Fruit fly (Drosophila melanogaster) whole organism, prepupa: ENCODE results near the gene CG8379.
A peak's percentile ranks its signal among the peaks of the same experiment; 100 is the strongest.

ENCODE experiments used
- Blimp-1 ChIP-seq: fragments of 200-800 bp; sonication (Bioruptor generic); optimal IDR thresholded peaks from 3 replicates; lab custom pipeline; 2017; ENCODE audit warnings: missing biosample characterization, missing genetic modification characterization, mild to moderate bottlenecking, moderate library complexity, missing genetic modification reagents
- CG11902 ChIP-seq: fragments of 200-800 bp; sonication (Bioruptor generic); optimal IDR thresholded peaks from 3 replicates; lab custom pipeline; 2016; ENCODE audit warnings: missing biosample characterization, missing genetic modification characterization
- CG15336 ChIP-seq: fragments of 200-800 bp; sonication (Bioruptor generic); IDR thresholded peaks from 2 replicates; pipeline ENCODE4 v1.3.6; 2022; ENCODE audit warnings: missing biosample characterization, missing genetic modification characterization
- CG1621 ChIP-seq: fragments of 200-800 bp; sonication (Bioruptor generic); optimal IDR thresholded peaks from 3 replicates; lab custom pipeline; 2018; ENCODE audit warnings: missing biosample characterization, mild to moderate bottlenecking, missing genetic modification characterization
- CG16779 ChIP-seq: fragments of 200-800 bp; sonication (Bioruptor generic); optimal IDR thresholded peaks from 3 replicates; lab custom pipeline; 2017; ENCODE audit warnings: missing biosample characterization, mild to moderate bottlenecking, missing genetic modification characterization
- CG3032 ChIP-seq: fragments of 200-800 bp; optimal IDR thresholded peaks from 2 replicates; lab custom pipeline; 2019; ENCODE audit warnings: missing biosample characterization, mild to moderate bottlenecking, missing genetic modification characterization, moderate library complexity
- CG31627 ChIP-seq: fragments of 200-800 bp; sonication (Bioruptor generic); optimal IDR thresholded peaks from 3 replicates; lab custom pipeline; 2016; ENCODE audit warnings: missing biosample characterization, missing genetic modification characterization
- CG3919 ChIP-seq: fragments of 200-800 bp; sonication (Bioruptor generic); optimal IDR thresholded peaks from 3 replicates; lab custom pipeline; 2016; ENCODE audit warnings: missing biosample characterization, missing genetic modification characterization
- CG4318 ChIP-seq: fragments of 200-800 bp; sonication (Bioruptor generic); optimal IDR thresholded peaks from 3 replicates; lab custom pipeline; 2017; ENCODE audit warnings: missing biosample characterization, mild to moderate bottlenecking, missing genetic modification characterization
- CG6163 ChIP-seq: fragments of 200-800 bp; sonication (Bioruptor generic); IDR thresholded peaks from 3 replicates; pipeline ENCODE4 v1.3.6; 2022; ENCODE audit warnings: missing biosample characterization, missing genetic modification characterization
- CG6808 ChIP-seq: fragments of 200-800 bp; sonication (Bioruptor generic); optimal IDR thresholded peaks from 3 replicates; lab custom pipeline; 2017; ENCODE audit warnings: missing biosample characterization, missing genetic modification characterization, mild to moderate bottlenecking, moderate library complexity, missing genetic modification reagents
- CG7368 ChIP-seq: fragments of 200-800 bp; sonication (Bioruptor generic); optimal IDR thresholded peaks from 3 replicates; lab custom pipeline; 2016; ENCODE audit warnings: missing biosample characterization, missing genetic modification characterization
- CG8119 ChIP-seq: fragments of 200-800 bp; sonication (Bioruptor generic); IDR thresholded peaks from 3 replicates; pipeline ENCODE4 v1.3.6; 2022; ENCODE audit warnings: missing biosample characterization, missing genetic modification characterization
- CG8319 ChIP-seq: fragments of 200-800 bp; sonication (Bioruptor generic); optimal IDR thresholded peaks from 3 replicates; lab custom pipeline; 2016; ENCODE audit warnings: missing biosample characterization, missing genetic modification characterization
- Eip78C ChIP-seq: fragments of 200-800 bp; sonication (Bioruptor generic); peaks from one replicate; lab custom pipeline; 2016; ENCODE audit warnings: missing biosample characterization, missing genetic modification characterization
- Eip93F ChIP-seq: fragments of 200-800 bp; sonication (Bioruptor generic); optimal IDR thresholded peaks from 2 replicates; lab custom pipeline; 2016; ENCODE audit warnings: missing biosample characterization, mild to moderate bottlenecking, missing genetic modification characterization
- Ets21C ChIP-seq: fragments of 200-800 bp; sonication (Bioruptor generic); optimal IDR thresholded peaks from 3 replicates; lab custom pipeline; 2016; ENCODE audit warnings: missing biosample characterization, missing genetic modification characterization
- Ets96B ChIP-seq: fragments of 200-800 bp; optimal IDR thresholded peaks from 2 replicates; lab custom pipeline; 2019; ENCODE audit warnings: missing biosample characterization, mild to moderate bottlenecking, missing genetic modification characterization, moderate library complexity
- Hr38 ChIP-seq: sonication (Bioruptor generic); optimal IDR thresholded peaks from 2 replicates; lab custom pipeline; 2016; ENCODE audit warnings: missing biosample characterization, missing genetic modification characterization
- OdsH ChIP-seq: fragments of 200-800 bp; sonication (Bioruptor generic); optimal IDR thresholded peaks from 3 replicates; lab custom pipeline; 2016; ENCODE audit warnings: missing biosample characterization, missing genetic modification characterization
- Smox ChIP-seq: fragments of 200-800 bp; sonication (Bioruptor generic); optimal IDR thresholded peaks from 3 replicates; lab custom pipeline; 2016; ENCODE audit warnings: missing biosample characterization, missing genetic modification characterization
- Sox14 ChIP-seq: fragments of 200-800 bp; sonication (Bioruptor generic); optimal IDR thresholded peaks from 3 replicates; lab custom pipeline; 2016; ENCODE audit warnings: missing biosample characterization, missing genetic modification characterization
- acj6 ChIP-seq: fragments of 200-800 bp; sonication (Bioruptor generic); optimal IDR thresholded peaks from 3 replicates; lab custom pipeline; 2016; ENCODE audit warnings: missing biosample characterization, missing genetic modification characterization
- cyc ChIP-seq: fragments of 200-800 bp; sonication (Bioruptor generic); optimal IDR thresholded peaks from 3 replicates; lab custom pipeline; 2016; ENCODE audit warnings: missing biosample characterization, missing genetic modification characterization
- dsx ChIP-seq: fragments of 200-800 bp; optimal IDR thresholded peaks from 3 replicates; lab custom pipeline; 2019; ENCODE audit warnings: missing biosample characterization, mild to moderate bottlenecking, missing genetic modification characterization, moderate library complexity; ENCODE audit not compliant: poor library complexity, severe bottlenecking
- esn ChIP-seq: fragments of 200-800 bp; sonication (Bioruptor generic); optimal IDR thresholded peaks from 2 replicates; lab custom pipeline; 2016; ENCODE audit warnings: missing biosample characterization, mild to moderate bottlenecking, missing genetic modification characterization, moderate library complexity
- fkh ChIP-seq: fragments of 200-800 bp; sonication (Bioruptor generic); optimal IDR thresholded peaks from 3 replicates; lab custom pipeline; 2017; ENCODE audit warnings: missing biosample characterization, mild to moderate bottlenecking, missing genetic modification characterization, moderate library complexity
- lz ChIP-seq: fragments of 200-800 bp; sonication (Bioruptor generic); optimal IDR thresholded peaks from 3 replicates; lab custom pipeline; 2016; ENCODE audit warnings: missing biosample characterization, missing genetic modification characterization
- pdm3 ChIP-seq: fragments of 200-800 bp; sonication (Bioruptor generic); optimal IDR thresholded peaks from 3 replicates; lab custom pipeline; 2016; ENCODE audit warnings: missing biosample characterization, missing genetic modification characterization
- salr ChIP-seq, 2 experiments: fragments of 200-800 bp; sonication (Bioruptor generic); optimal IDR thresholded peaks; 3 replicates each; lab custom pipeline; 2016 to 2018; ENCODE audit warnings: missing biosample characterization in 2 of 2, missing genetic modification characterization in 2 of 2, mild to moderate bottlenecking in 1 of 2
- ss ChIP-seq, 2 experiments: fragments of 200-800 bp; sonication (Bioruptor generic); optimal IDR thresholded peaks; 2 replicates in 1 of 2; 3 replicates in 1 of 2; lab custom pipeline; 2017 to 2018; ENCODE audit warnings: mild to moderate bottlenecking in 2 of 2, missing biosample characterization in 2 of 2, missing genetic modification characterization in 2 of 2, moderate library complexity in 1 of 2
- svp ChIP-seq: fragments of 200-800 bp; sonication (Bioruptor generic); peaks from one replicate; lab custom pipeline; 2016; ENCODE audit warnings: missing biosample characterization, missing genetic modification characterization
- topi ChIP-seq: fragments of 200-800 bp; sonication (Bioruptor generic); optimal IDR thresholded peaks from 3 replicates; lab custom pipeline; 2016; ENCODE audit warnings: missing biosample characterization, missing genetic modification characterization

Gene CG8379

DNA sequence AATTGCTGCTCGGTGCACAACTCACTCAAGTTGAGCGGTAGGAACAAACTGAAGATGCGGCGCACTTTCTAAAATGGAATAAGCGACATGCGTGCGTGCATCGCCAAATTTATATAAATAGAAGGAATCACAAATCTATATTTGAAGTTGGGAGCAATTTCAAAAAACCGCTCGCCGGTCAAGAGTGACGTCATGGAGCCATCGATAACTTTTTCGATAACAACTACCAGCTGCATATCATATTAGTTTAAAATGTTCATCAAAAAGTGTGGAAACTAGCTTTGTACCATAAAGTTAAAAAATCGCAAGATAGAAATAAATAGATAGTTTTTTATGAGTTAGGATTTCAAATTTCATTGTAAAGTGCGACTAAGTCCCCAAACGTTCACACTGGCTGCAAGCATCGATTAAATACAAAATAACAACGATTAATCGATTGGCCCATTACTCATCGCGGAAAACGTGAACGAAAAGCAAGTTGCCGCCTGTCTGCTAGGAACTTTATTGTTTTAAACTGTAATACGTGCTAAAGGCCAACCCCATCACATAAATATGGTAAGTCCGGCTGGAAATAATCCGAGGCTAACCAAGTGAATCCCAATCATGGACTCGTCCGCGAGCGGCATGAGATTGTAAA is 23.0 kb upstream of the CG8379 start, which contains the start of the genes Pif1A, Pif1B and CCT7:
Pif1A (minus strand) TSS at position 51 of the 637 bp plus-strand sequence.
Pif1B (minus strand) TSS at position 51 of the 637 bp plus-strand sequence.
CCT7 (plus strand) TSS at position 439 of the 637 bp plus-strand sequence.
- TF ChIP-seq ss (GFP tag; optimal IDR thresholded peaks at IDR 0.05; lab: Kevin White, UChicago) (no peak), topi (GFP tag; lab: Kevin White, UChicago) (peak; percentile 28), acj6 (GFP tag; lab: Kevin White, UChicago) (peak; percentile 15), CG3919 (GFP tag; lab: Kevin White, UChicago) (no peak), esn (GFP tag; lab: Kevin White, UChicago) (peak; percentile 45), Sox14 (GFP tag; lab: Kevin White, UChicago) (peak; percentile 31), CG8119 (GFP tag; lab: Robert Waterston, UW) (no peak), CG31627 (GFP tag; lab: Kevin White, UChicago) (peak; percentile 13), fkh (GFP tag; lab: Kevin White, UChicago) (peak; percentile 21), Eip93F (GFP tag; lab: Kevin White, UChicago) (no peak), Ets21C (peak; percentile 1), svp (GFP tag; lab: Kevin White, UChicago) (peak; percentile 61), dsx (peak; percentile 64), OdsH (GFP tag; lab: Kevin White, UChicago) (peak; percentile 3), pdm3 (no peak), lz (peak; percentile 1), Eip78C (peak; percentile 77), CG6808 (GFP tag; lab: Kevin White, UChicago) (no peak)

DNA sequence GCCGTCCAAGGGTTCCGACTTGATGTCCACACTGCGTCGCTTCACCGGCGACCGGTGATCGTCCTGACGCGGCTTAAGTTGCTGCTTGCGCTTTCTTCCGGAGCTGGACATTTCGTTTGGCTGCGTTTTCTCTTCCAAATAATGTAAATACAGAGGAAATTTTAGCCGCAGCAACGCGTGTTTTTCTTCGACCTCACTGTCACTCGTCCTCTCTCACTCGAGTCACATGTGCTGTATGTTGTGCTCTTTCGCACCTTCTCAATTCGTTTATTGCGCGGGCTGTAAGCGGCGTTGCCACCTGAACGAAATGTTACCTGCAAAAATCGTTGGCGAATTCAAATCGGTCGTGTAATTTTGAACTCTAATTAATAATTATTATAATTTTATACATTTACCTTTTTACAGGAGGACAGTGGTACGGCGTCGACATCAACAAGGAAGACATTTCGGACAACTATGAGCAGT is 18.8 kb upstream of the CG8379 start, which contains the start of gene CG9839:
CG9839 (minus strand) TSS at position 415 of the 465 bp plus-strand sequence.
- TF ChIP-seq Eip78C (no peak), CG11902 (GFP tag; lab: Kevin White, UChicago) (no peak), Smox (GFP tag; lab: Kevin White, UChicago) (no peak), acj6 (GFP tag; lab: Kevin White, UChicago) (no peak), Ets96B (no peak), CG6163 (GFP tag; lab: Robert Waterston, UW) (no peak), Hr38 (no peak), salr (GFP tag; optimal IDR thresholded peaks at IDR 0.05; lab: Kevin White, UChicago) (no peak), Ets21C (no peak), CG15336 (GFP tag; lab: Robert Waterston, UW) (no peak), CG1621 (tag; lab: Kevin White, UChicago) (no peak), CG8319 (GFP tag; lab: Kevin White, UChicago) (no peak), Eip93F (GFP tag; lab: Kevin White, UChicago) (no peak), CG3032 (tag; lab: Kevin White, UChicago) (no peak), cyc (no peak)

DNA sequence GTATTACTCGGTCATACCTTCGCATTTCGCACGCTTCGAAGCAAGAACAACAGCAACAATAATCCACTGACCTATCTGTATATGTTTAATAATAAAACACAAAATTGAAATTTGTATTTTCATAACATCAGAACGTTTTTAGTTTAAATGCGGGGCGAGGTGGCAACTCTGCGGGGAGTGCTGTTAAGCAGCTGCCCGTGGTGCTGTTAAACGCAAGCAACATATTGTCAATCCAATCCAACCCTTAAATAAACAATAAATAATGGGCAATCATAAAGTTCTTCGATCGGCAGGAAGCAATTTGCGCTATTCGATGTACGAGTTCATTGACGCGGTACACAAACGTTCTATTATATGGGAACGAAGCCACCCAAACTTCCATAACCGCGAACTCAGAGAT is 18.1 kb upstream of the CG8379 start, which contains the start of gene hng2:
hng2 (plus strand) TSS at position 219 of the 400 bp plus-strand sequence.
- peak; percentile 71 for TF ChIP-seq fkh (GFP tag; lab: Kevin White, UChicago)
- TF ChIP-seq CG16779 (tag; lab: Kevin White, UChicago) = no peak

DNA sequence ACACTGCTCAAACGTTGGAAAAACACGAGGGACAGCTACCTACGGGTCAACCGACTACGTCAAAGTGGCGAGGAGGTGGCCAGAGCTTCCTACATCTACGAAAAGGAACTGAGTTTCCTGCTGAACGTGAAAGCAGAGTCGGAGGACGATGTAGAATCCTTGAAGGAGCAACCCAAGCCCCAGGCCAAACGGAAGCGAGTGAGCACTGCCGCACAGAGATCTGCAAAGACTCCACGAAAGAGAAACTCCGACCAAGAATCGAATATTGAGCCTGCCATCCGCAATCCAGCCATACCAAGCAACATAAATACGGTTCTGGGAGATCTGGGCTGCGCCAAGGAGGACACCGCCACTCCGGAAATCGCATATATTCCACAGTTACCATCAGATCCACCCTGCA is 17.6 kb upstream of the CG8379 start:
- TF ChIP-seq Blimp-1 (GFP tag; lab: Kevin White, UChicago) = no peak
- no peak for TF ChIP-seq CG7368 (GFP tag; lab: Kevin White, UChicago)
- TF ChIP-seq CG4318 = no peak
